Fruit fly (Drosophila melanogaster) whole organism, embryonic: Measurements from ENCODE around the gene Shal.

ENCODE experiments used
- CG10209 ChIP-seq: fragments of 200-800 bp; sonication (Bioruptor generic); optimal IDR thresholded peaks from 3 replicates; lab custom pipeline; 2017; ENCODE audit warnings: missing biosample characterization, mild to moderate bottlenecking, missing genetic modification characterization, missing genetic modification reagents
- CG10565 ChIP-seq: fragments of 200-800 bp; sonication (Bioruptor generic); optimal IDR thresholded peaks from 3 replicates; lab custom pipeline; 2016; ENCODE audit warnings: missing biosample characterization, mild to moderate bottlenecking, missing genetic modification characterization
- CG11696 ChIP-seq: fragments of 200-800 bp; sonication (Bioruptor generic); IDR thresholded peaks from 2 replicates; pipeline ENCODE4 v1.3.6; 2022; ENCODE audit warnings: missing biosample characterization, missing genetic modification characterization
- CG13424 ChIP-seq: fragments of 200-800 bp; sonication (Bioruptor generic); optimal IDR thresholded peaks from 2 replicates; lab custom pipeline; 2019; ENCODE audit warnings: missing biosample characterization, mild to moderate bottlenecking, missing genetic modification characterization, moderate library complexity
- CG1647 ChIP-seq: fragments of 200-800 bp; sonication (Bioruptor generic); optimal IDR thresholded peaks from 3 replicates; lab custom pipeline; 2016; ENCODE audit warnings: missing biosample characterization, missing genetic modification characterization
- CG17328 ChIP-seq: fragments of 200-800 bp; sonication (Bioruptor generic); IDR thresholded peaks from 2 replicates; pipeline ENCODE4 v1.3.6; 2022; ENCODE audit warnings: missing biosample characterization, missing genetic modification characterization
- CG1832 ChIP-seq: fragments of 200-800 bp; sonication (Bioruptor generic); optimal IDR thresholded peaks from 2 replicates; lab custom pipeline; 2017; ENCODE audit warnings: missing biosample characterization, mild to moderate bottlenecking, missing genetic modification characterization, inconsistent platforms
- CG30403 ChIP-seq: fragments of 200-800 bp; sonication (Bioruptor generic); optimal IDR thresholded peaks from 3 replicates; lab custom pipeline; 2016; ENCODE audit warnings: missing biosample characterization, missing genetic modification characterization
- CG30431 ChIP-seq: fragments of 200-800 bp; sonication (Bioruptor generic); optimal IDR thresholded peaks from 2 replicates; lab custom pipeline; 2017; ENCODE audit warnings: missing biosample characterization, missing genetic modification characterization
- CG3065 ChIP-seq: fragments of 200-800 bp; sonication (Bioruptor generic); optimal IDR thresholded peaks from 2 replicates; lab custom pipeline; 2016; ENCODE audit warnings: missing biosample characterization, missing genetic modification characterization
- CG32772 ChIP-seq: fragments of 200-800 bp; sonication (Bioruptor generic); IDR thresholded peaks from 2 replicates; pipeline ENCODE4 v1.3.6; 2022; ENCODE audit warnings: missing biosample characterization, missing genetic modification characterization
- CG42726 ChIP-seq: fragments of 200-800 bp; sonication (Bioruptor generic); IDR thresholded peaks from 2 replicates; pipeline ENCODE4 v1.3.6; 2022; ENCODE audit warnings: missing biosample characterization, missing genetic modification characterization; ENCODE audit not compliant: partially characterized antibody
- CG4282 ChIP-seq: fragments of 200-800 bp; sonication (Bioruptor generic); optimal IDR thresholded peaks from 2 replicates; lab custom pipeline; 2016; ENCODE audit warnings: missing biosample characterization, missing genetic modification characterization
- CG4730 ChIP-seq: fragments of 200-800 bp; sonication (Bioruptor generic); IDR thresholded peaks from 2 replicates; pipeline ENCODE4 v1.3.6; 2022; ENCODE audit warnings: missing biosample characterization, missing genetic modification characterization
- CG8388 ChIP-seq: fragments of 200-800 bp; sonication (Bioruptor generic); optimal IDR thresholded peaks from 2 replicates; lab custom pipeline; 2019; ENCODE audit warnings: missing biosample characterization, mild to moderate bottlenecking, missing genetic modification characterization, moderate library complexity
- CG9727 ChIP-seq: fragments of 200-800 bp; sonication (Bioruptor generic); optimal IDR thresholded peaks from 3 replicates; lab custom pipeline; 2017; ENCODE audit warnings: missing biosample characterization, mild to moderate bottlenecking, missing genetic modification characterization
- CG9876 ChIP-seq: fragments of 200-800 bp; sonication (Bioruptor generic); optimal IDR thresholded peaks from 2 replicates; lab custom pipeline; 2016; ENCODE audit warnings: missing biosample characterization, missing genetic modification characterization
- CoRest ChIP-seq: fragments of 200-800 bp; sonication (Bioruptor generic); optimal IDR thresholded peaks from 3 replicates; lab custom pipeline; 2018; ENCODE audit warnings: missing biosample characterization, mild to moderate bottlenecking, missing genetic modification characterization, moderate library complexity
- Dad ChIP-seq: fragments of 200-800 bp; sonication (Bioruptor generic); optimal IDR thresholded peaks from 3 replicates; lab custom pipeline; 2016; ENCODE audit warnings: missing biosample characterization, missing genetic modification characterization
- Dbx ChIP-seq: fragments of 200-800 bp; sonication (Bioruptor generic); IDR thresholded peaks from 3 replicates; pipeline ENCODE4 v1.3.6; 2022; ENCODE audit warnings: missing biosample characterization, missing genetic modification characterization
- Doc2 ChIP-seq: fragments of 200-800 bp; sonication (Bioruptor generic); IDR thresholded peaks from 2 replicates; pipeline ENCODE4 v1.3.6; 2022; ENCODE audit warnings: missing biosample characterization, missing genetic modification characterization
- Drgx ChIP-seq: fragments of 200-800 bp; sonication (Bioruptor generic); IDR thresholded peaks from 2 replicates; pipeline ENCODE4 v1.3.6; 2022; ENCODE audit warnings: missing biosample characterization, missing genetic modification characterization
- E2f1 ChIP-seq: fragments of 200-800 bp; sonication (Bioruptor generic); IDR thresholded peaks from 2 replicates; pipeline ENCODE4 v1.3.6; 2022; ENCODE audit warnings: missing biosample characterization, missing genetic modification characterization
- Ets97D ChIP-seq: fragments of 200-800 bp; sonication (Bioruptor generic); optimal IDR thresholded peaks from 3 replicates; lab custom pipeline; 2016; ENCODE audit warnings: missing biosample characterization, missing genetic modification characterization
- HLH54F ChIP-seq: fragments of 200-800 bp; sonication (Bioruptor generic); optimal IDR thresholded peaks from 3 replicates; lab custom pipeline; 2016; ENCODE audit warnings: missing biosample characterization, missing genetic modification characterization
- Meics ChIP-seq: fragments of 200-800 bp; sonication (Bioruptor generic); optimal IDR thresholded peaks from 2 replicates; lab custom pipeline; 2017; ENCODE audit warnings: missing biosample characterization, mild to moderate bottlenecking, missing genetic modification characterization
- NfI ChIP-seq: fragments of 200-800 bp; sonication (Bioruptor generic); optimal IDR thresholded peaks from 3 replicates; lab custom pipeline; 2018; ENCODE audit warnings: missing biosample characterization, mild to moderate bottlenecking, missing genetic modification characterization, moderate library complexity
- Sox100B ChIP-seq: fragments of 200-800 bp; sonication (Bioruptor generic); optimal IDR thresholded peaks from 3 replicates; lab custom pipeline; 2018; ENCODE audit warnings: missing biosample characterization, mild to moderate bottlenecking, missing genetic modification characterization
- TFAM ChIP-seq: fragments of 200-800 bp; sonication (Bioruptor generic); optimal IDR thresholded peaks from 2 replicates; lab custom pipeline; 2017; ENCODE audit warnings: missing biosample characterization, missing genetic modification characterization, inconsistent platforms
- Xrp1 ChIP-seq: fragments of 200-800 bp; sonication (Bioruptor generic); IDR thresholded peaks from 2 replicates; pipeline ENCODE4 v1.3.6; 2022; ENCODE audit warnings: missing biosample characterization, missing genetic modification characterization
- amos ChIP-seq: fragments of 200-800 bp; sonication (Bioruptor generic); IDR thresholded peaks from 2 replicates; pipeline ENCODE4 v1.3.6; 2022; ENCODE audit warnings: missing biosample characterization, missing genetic modification characterization; ENCODE audit not compliant: partially characterized antibody
- cad ChIP-seq: fragments of >200 bp; optimal IDR thresholded peaks from 2 replicates; lab custom pipeline; 2017; ENCODE audit warnings: missing biosample characterization, missing genetic modification characterization
- danr ChIP-seq: fragments of 200-800 bp; sonication (Bioruptor generic); IDR thresholded peaks from 2 replicates; pipeline ENCODE4 v1.3.6; 2022; ENCODE audit warnings: missing biosample characterization, missing genetic modification characterization
- en ChIP-seq: fragments of 200-800 bp; sonication (Bioruptor generic); optimal IDR thresholded peaks from 2 replicates; lab custom pipeline; 2016; ENCODE audit warnings: missing biosample characterization, missing genetic modification characterization
- esg ChIP-seq: fragments of 200-800 bp; sonication (Bioruptor generic); conservative IDR thresholded peaks from 2 replicates; pipeline ENCODE4 v1.3.6; 2022; ENCODE audit warnings: missing biosample characterization, missing genetic modification characterization
- ewg ChIP-seq: fragments of 200-800 bp; sonication (Bioruptor generic); optimal IDR thresholded peaks from 3 replicates; lab custom pipeline; 2017; ENCODE audit warnings: mild to moderate bottlenecking, missing biosample characterization, missing genetic modification reagents, missing genetic modification characterization
- gem ChIP-seq: fragments of 200-800 bp; sonication (Bioruptor generic); optimal IDR thresholded peaks from 2 replicates; lab custom pipeline; 2019; ENCODE audit warnings: missing biosample characterization, mild to moderate bottlenecking, missing genetic modification characterization, moderate library complexity
- gfzf ChIP-seq: fragments of 200-800 bp; sonication (Bioruptor generic); optimal IDR thresholded peaks from 2 replicates; lab custom pipeline; 2016; ENCODE audit warnings: missing biosample characterization, mild to moderate bottlenecking, missing genetic modification characterization, moderate library complexity
- hbn ChIP-seq: fragments of 200-800 bp; sonication (Bioruptor generic); IDR thresholded peaks from 2 replicates; pipeline ENCODE4 v1.3.6; 2022; ENCODE audit warnings: missing biosample characterization, missing genetic modification characterization; ENCODE audit not compliant: partially characterized antibody
- hth ChIP-seq: fragments of >200 bp; optimal IDR thresholded peaks from 2 replicates; lab custom pipeline; 2017; ENCODE audit warnings: inconsistent platforms
- jumu ChIP-seq: fragments of 200-800 bp; sonication (Bioruptor generic); optimal IDR thresholded peaks from 3 replicates; lab custom pipeline; 2016; ENCODE audit warnings: missing biosample characterization, missing genetic modification characterization
- lov ChIP-seq, 2 experiments: fragments of 200-800 bp in 1 of 2; fragments of >200 bp in 1 of 2; sonication (Bioruptor generic) in 1 of 2; IDR thresholded peaks in 1 of 2; optimal IDR thresholded peaks in 1 of 2; 2 replicates in 1 of 2; 3 replicates in 1 of 2; pipeline versions ENCODE4 v1.3.6 to Lab custom; 2017 to 2022; ENCODE audit warnings: missing biosample characterization in 1 of 2, missing genetic modification characterization in 1 of 2
- mld ChIP-seq: fragments of 200-800 bp; sonication (Bioruptor generic); IDR thresholded peaks from 3 replicates; pipeline ENCODE4 v1.3.6; 2022; ENCODE audit warnings: missing biosample characterization, missing genetic modification characterization; ENCODE audit not compliant: partially characterized antibody
- nom ChIP-seq: fragments of 200-800 bp; sonication (Bioruptor generic); optimal IDR thresholded peaks from 2 replicates; lab custom pipeline; 2017; ENCODE audit warnings: missing biosample characterization, missing genetic modification characterization, mild to moderate bottlenecking, moderate library complexity, missing genetic modification reagents
- pho ChIP-seq: fragments of 200-800 bp; sonication (Bioruptor generic); optimal IDR thresholded peaks from 2 replicates; lab custom pipeline; 2016; ENCODE audit warnings: missing biosample characterization, missing genetic modification characterization
- prd ChIP-seq, 3 experiments: fragments of >200 bp in 2 of 3; fragments of 200-800 bp in 1 of 3; sonication (Bioruptor generic) in 1 of 3; optimal IDR thresholded peaks in 2 of 3; IDR thresholded peaks in 1 of 3; 2 replicates in 2 of 3; 3 replicates in 1 of 3; pipeline versions ENCODE4 v1.3.6 to Lab custom; 2017 to 2022; ENCODE audit warnings: missing biosample characterization in 1 of 3, missing genetic modification characterization in 1 of 3
- scrt ChIP-seq: fragments of 200-800 bp; sonication (Bioruptor generic); optimal IDR thresholded peaks from 2 replicates; lab custom pipeline; 2018; ENCODE audit warnings: missing biosample characterization, mild to moderate bottlenecking, missing genetic modification characterization, moderate library complexity
- sd ChIP-seq: fragments of 200-800 bp; sonication (Bioruptor generic); optimal IDR thresholded peaks from 3 replicates; lab custom pipeline; 2018; ENCODE audit warnings: missing biosample characterization, mild to moderate bottlenecking, missing genetic modification characterization, moderate library complexity
- slou ChIP-seq: fragments of 200-800 bp; sonication (Bioruptor generic); optimal IDR thresholded peaks from 3 replicates; lab custom pipeline; 2016; ENCODE audit warnings: missing biosample characterization, missing genetic modification characterization
- ssp ChIP-seq: fragments of 200-800 bp; sonication (Bioruptor generic); IDR thresholded peaks from 2 replicates; pipeline ENCODE4 v1.3.6; 2022; ENCODE audit warnings: missing biosample characterization, missing genetic modification characterization
- zen2 ChIP-seq: fragments of 200-800 bp; sonication (Bioruptor generic); IDR thresholded peaks from 3 replicates; pipeline ENCODE4 v1.3.6; 2022; ENCODE audit warnings: missing biosample characterization, missing genetic modification characterization; ENCODE audit not compliant: partially characterized antibody

Gene Shal

dm6 chr3L:19575650-19576049 is 8.7 kb downstream of the Shal start (continued):
- no peak for TF ChIP-seq CG30403 (GFP tag; lab: Kevin White, UChicago)
- TF ChIP-seq mld (GFP tag; lab: Robert Waterston, UW): no peak
- peak; percentile 16; the same call in 1 of the 2 replicates for TF ChIP-seq ssp (GFP tag; lab: Robert Waterston, UW)
- TF ChIP-seq sd (tag; lab: Kevin White, UChicago): peak; percentile 64
- no peak for TF ChIP-seq CG42726 (GFP tag; lab: Robert Waterston, UW)
- peak; percentile 49 for TF ChIP-seq CG13424 (tag; lab: Kevin White, UChicago)
- no peak for TF ChIP-seq CG30431 (GFP tag; lab: Kevin White, UChicago)
- TF ChIP-seq CG3065 (GFP tag; lab: Kevin White, UChicago): no peak
- TF ChIP-seq Drgx (GFP tag; lab: Robert Waterston, UW): no peak
- no peak for TF ChIP-seq Meics
- no peak for TF ChIP-seq CG17328 (GFP tag; lab: Robert Waterston, UW)
- TF ChIP-seq gfzf (GFP tag; lab: Kevin White, UChicago): no peak
- TF ChIP-seq HLH54F (GFP tag; lab: Kevin White, UChicago): peak; percentile 18
- no peak for TF ChIP-seq nom (GFP tag; lab: Kevin White, UChicago)
- no peak for TF ChIP-seq pho (GFP tag; lab: Kevin White, UChicago)
- TF ChIP-seq CG11696 (GFP tag; lab: Robert Waterston, UW): no peak
- peak; percentile 12 for TF ChIP-seq CG8388 (GFP tag; lab: Kevin White, UChicago)
- TF ChIP-seq Dad: no peak
- no peak for TF ChIP-seq CG32772 (GFP tag; lab: Robert Waterston, UW)
- no peak for TF ChIP-seq Ets97D (GFP tag; lab: Kevin White, UChicago)
- no peak for TF ChIP-seq E2f1 (GFP tag; lab: Robert Waterston, UW)
- no peak for TF ChIP-seq Doc2
- no peak for TF ChIP-seq CG1832 (GFP tag; lab: Kevin White, UChicago)
- no peak for TF ChIP-seq CG4730 (GFP tag; lab: Robert Waterston, UW)
- peak; percentile 20 for TF ChIP-seq NfI (GFP tag; lab: Kevin White, UChicago)
- no peak for TF ChIP-seq CG4282
- no peak for TF ChIP-seq cad (GFP tag; lab: Kevin White, UChicago)
- TF ChIP-seq Xrp1 (GFP tag; lab: Robert Waterston, UW): peak; percentile 47; the same call in 1 of the 2 replicates
- no peak for TF ChIP-seq jumu (GFP tag; lab: Kevin White, UChicago)
- no peak for TF ChIP-seq ewg (GFP tag; lab: Kevin White, UChicago)
- peak; percentile 24 for TF ChIP-seq CG9727 (GFP tag; lab: Kevin White, UChicago)
- TF ChIP-seq CoRest (tag; lab: Kevin White, UChicago): peak; percentile 13
- TF ChIP-seq danr (GFP tag; lab: Robert Waterston, UW): no peak
- no peak for TF ChIP-seq prd (optimal IDR thresholded peaks at IDR 0.05; lab: Kevin White, UChicago)
- no peak for TF ChIP-seq prd (GFP tag; IDR thresholded peaks at IDR 0.05; lab: Robert Waterston, UW)
- no peak for TF ChIP-seq lov (optimal IDR thresholded peaks at IDR 0.05; lab: Kevin White, UChicago)
- TF ChIP-seq lov (GFP tag; IDR thresholded peaks at IDR 0.05; lab: Robert Waterston, UW): no peak
- TF ChIP-seq CG10209 (GFP tag; lab: Kevin White, UChicago): peak; percentile 57
- no peak for TF ChIP-seq CG10565 (GFP tag; lab: Kevin White, UChicago)
- no peak for TF ChIP-seq slou (GFP tag; lab: Kevin White, UChicago)
- TF ChIP-seq CG1647 (GFP tag; lab: Kevin White, UChicago): peak; percentile 39
- TF ChIP-seq TFAM: no peak
- no peak for TF ChIP-seq esg (GFP tag; lab: Robert Waterston, UW)
- peak; percentile 50 for TF ChIP-seq gem
- no peak for TF ChIP-seq CG9876
- no peak for TF ChIP-seq scrt (GFP tag; lab: Kevin White, UChicago)
- no peak for TF ChIP-seq hbn (GFP tag; lab: Robert Waterston, UW)
- no peak for TF ChIP-seq Dbx
- no peak for TF ChIP-seq amos
- peak; percentile 47 for TF ChIP-seq Sox100B (GFP tag; lab: Kevin White, UChicago)
- no peak for TF ChIP-seq hth (lab: Kevin White, UChicago)
- no peak for TF ChIP-seq en (GFP tag; lab: Kevin White, UChicago)
- no peak for TF ChIP-seq zen2 (GFP tag; lab: Robert Waterston, UW)
